Worm (Caenorhabditis elegans) whole organism, young adult: ENCODE measurements around the gene pho-5.
"Not testable (repeated sequence)": the region's sequence is repeated elsewhere in the genome, so short reads cannot be mapped to it uniquely, and the experiment has no call there.

Experiments
- F33H1.4 ChIP-seq: fragments of 200-800 bp; sonication (Bioruptor generic); IDR thresholded peaks from 2 replicates; pipeline ENCODE4 v1.3.6; 2022; ENCODE audit warnings: missing genetic modification reagents, missing genetic modification characterization, missing compliant biosample characterization
- F49E8.2 ChIP-seq: sonication (generic microtip); optimal IDR thresholded peaks from 3 replicates; lab custom pipeline; 2017; ENCODE audit warnings: missing genetic modification characterization, mild to moderate bottlenecking, missing compliant biosample characterization, antibody characterized with exemption, moderate library complexity; ENCODE audit not compliant: insufficient read depth
- nhr-120 ChIP-seq: fragments of 200-800 bp; sonication (Bioruptor generic); IDR thresholded peaks from 2 replicates; pipeline ENCODE4 v1.3.6; 2022; ENCODE audit warnings: missing genetic modification characterization, missing compliant biosample characterization
- nhr-80 ChIP-seq: sonication (generic microtip); optimal IDR thresholded peaks from 2 replicates; lab custom pipeline; 2016; ENCODE audit warnings: missing genetic modification characterization, missing compliant biosample characterization
- ztf-22 ChIP-seq: fragments of 200-800 bp; sonication (Bioruptor generic); optimal IDR thresholded peaks from 2 replicates; lab custom pipeline; 2018; ENCODE audit warnings: mild to moderate bottlenecking, missing genetic modification characterization, moderate library complexity, missing compliant biosample characterization

- not testable (repeated sequence) for TF ChIP-seq nhr-120; F33H1.4 (GFP tag; lab: Robert Waterston, UW); F49E8.2 (tag; lab: Kevin White, UChicago); ztf-22 (GFP tag; lab: Kevin White, UChicago)
- peak; percentile 21 for TF ChIP-seq nhr-80 (tag; lab: Kevin White, UChicago)
Measured at ce11 chrIII:7333906-7334531, 48.3 kb upstream of the pho-5 start.
